Fruit fly (Drosophila melanogaster) whole organism, embryonic: ENCODE measurements around the gene MED15.

ENCODE experiments used
- Aef1 ChIP-seq: fragments of 200-800 bp; sonication (Bioruptor generic); IDR thresholded peaks from 3 replicates; pipeline ENCODE4 v1.3.6; 2022; ENCODE audit warnings: missing biosample characterization, missing genetic modification characterization
- Asciz ChIP-seq: fragments of 200-800 bp; sonication (Bioruptor generic); optimal IDR thresholded peaks from 2 replicates; lab custom pipeline; 2017; ENCODE audit warnings: missing biosample characterization, mild to moderate bottlenecking, missing genetic modification characterization, missing genetic modification reagents
- Atf-2 ChIP-seq: fragments of 200-800 bp; sonication (Bioruptor generic); optimal IDR thresholded peaks from 2 replicates; lab custom pipeline; 2016; ENCODE audit warnings: missing biosample characterization, missing genetic modification characterization
- BEAF-32 ChIP-seq: fragments of 200-800 bp; sonication (Bioruptor generic); optimal IDR thresholded peaks from 3 replicates; lab custom pipeline; 2017; ENCODE audit warnings: missing biosample characterization, missing genetic modification characterization, mild to moderate bottlenecking, moderate library complexity, missing genetic modification reagents
- BtbVII ChIP-seq: fragments of 200-800 bp; sonication (Bioruptor generic); optimal IDR thresholded peaks from 3 replicates; lab custom pipeline; 2017; ENCODE audit warnings: missing biosample characterization, mild to moderate bottlenecking, missing genetic modification characterization
- CG11398 ChIP-seq: fragments of 200-800 bp; sonication (Bioruptor generic); optimal IDR thresholded peaks from 2 replicates; lab custom pipeline; 2016; ENCODE audit warnings: missing biosample characterization, missing genetic modification characterization
- CG12155 ChIP-seq: fragments of 200-800 bp; sonication (Bioruptor generic); optimal IDR thresholded peaks from 3 replicates; lab custom pipeline; 2016; ENCODE audit warnings: missing biosample characterization, missing genetic modification characterization
- CG12769 ChIP-seq: fragments of 200-800 bp; sonication (Bioruptor generic); optimal IDR thresholded peaks from 2 replicates; lab custom pipeline; 2019; ENCODE audit warnings: missing biosample characterization, mild to moderate bottlenecking, missing genetic modification characterization, moderate library complexity
- CG15479 ChIP-seq: fragments of 200-800 bp; sonication (Bioruptor generic); optimal IDR thresholded peaks from 3 replicates; lab custom pipeline; 2019; ENCODE audit warnings: missing biosample characterization, mild to moderate bottlenecking, missing genetic modification characterization, moderate library complexity
- CG15696 ChIP-seq: fragments of 200-800 bp; sonication (Bioruptor generic); optimal IDR thresholded peaks from 2 replicates; lab custom pipeline; 2019; ENCODE audit warnings: missing biosample characterization, mild to moderate bottlenecking, missing genetic modification characterization, moderate library complexity
- CG1647 ChIP-seq: fragments of 200-800 bp; sonication (Bioruptor generic); optimal IDR thresholded peaks from 3 replicates; lab custom pipeline; 2016; ENCODE audit warnings: missing biosample characterization, missing genetic modification characterization
- CG17912 ChIP-seq: fragments of 200-800 bp; sonication (Bioruptor generic); optimal IDR thresholded peaks from 2 replicates; lab custom pipeline; 2018; ENCODE audit warnings: missing biosample characterization, mild to moderate bottlenecking, missing genetic modification characterization
- CG2202 ChIP-seq: fragments of 200-800 bp; sonication (Bioruptor generic); optimal IDR thresholded peaks from 2 replicates; lab custom pipeline; 2018; ENCODE audit warnings: missing biosample characterization, mild to moderate bottlenecking, missing genetic modification characterization
- CG2678 ChIP-seq: fragments of 200-800 bp; sonication (Bioruptor generic); optimal IDR thresholded peaks from 3 replicates; lab custom pipeline; 2019; ENCODE audit warnings: missing biosample characterization, mild to moderate bottlenecking, missing genetic modification characterization, moderate library complexity
- CG33213 ChIP-seq: fragments of 200-800 bp; sonication (Bioruptor generic); optimal IDR thresholded peaks from 3 replicates; lab custom pipeline; 2016; ENCODE audit warnings: missing biosample characterization, missing genetic modification characterization
- CG42726 ChIP-seq: fragments of 200-800 bp; sonication (Bioruptor generic); IDR thresholded peaks from 2 replicates; pipeline ENCODE4 v1.3.6; 2022; ENCODE audit warnings: missing biosample characterization, missing genetic modification characterization; ENCODE audit not compliant: partially characterized antibody
- CG43689 ChIP-seq: fragments of 200-800 bp; sonication (Bioruptor generic); IDR thresholded peaks from 2 replicates; pipeline ENCODE4 v1.3.6; 2022; ENCODE audit warnings: missing biosample characterization, missing genetic modification characterization
- CG5180 ChIP-seq: fragments of 200-800 bp; sonication (Bioruptor generic); optimal IDR thresholded peaks from 3 replicates; lab custom pipeline; 2017; ENCODE audit warnings: missing biosample characterization, missing genetic modification characterization, mild to moderate bottlenecking, moderate library complexity, missing genetic modification reagents
- CG6654 ChIP-seq: fragments of 200-800 bp; sonication (Bioruptor generic); optimal IDR thresholded peaks from 2 replicates; lab custom pipeline; 2017; ENCODE audit warnings: missing biosample characterization, mild to moderate bottlenecking, missing genetic modification characterization
- CG6683 ChIP-seq: fragments of 200-800 bp; sonication (Bioruptor generic); optimal IDR thresholded peaks from 2 replicates; lab custom pipeline; 2017; ENCODE audit warnings: missing biosample characterization, mild to moderate bottlenecking, missing genetic modification characterization, missing genetic modification reagents
- CG7745 ChIP-seq: fragments of 200-800 bp; sonication (Bioruptor generic); optimal IDR thresholded peaks from 2 replicates; lab custom pipeline; 2018; ENCODE audit warnings: missing biosample characterization, mild to moderate bottlenecking, missing genetic modification characterization, moderate library complexity
- CG7786 ChIP-seq: fragments of 200-800 bp; sonication (Bioruptor generic); optimal IDR thresholded peaks from 2 replicates; lab custom pipeline; 2016; ENCODE audit warnings: missing biosample characterization, missing genetic modification characterization
- CG9727 ChIP-seq: fragments of 200-800 bp; sonication (Bioruptor generic); optimal IDR thresholded peaks from 3 replicates; lab custom pipeline; 2017; ENCODE audit warnings: missing biosample characterization, mild to moderate bottlenecking, missing genetic modification characterization
- Doc2 ChIP-seq: fragments of 200-800 bp; sonication (Bioruptor generic); IDR thresholded peaks from 2 replicates; pipeline ENCODE4 v1.3.6; 2022; ENCODE audit warnings: missing biosample characterization, missing genetic modification characterization
- Drgx ChIP-seq: fragments of 200-800 bp; sonication (Bioruptor generic); IDR thresholded peaks from 2 replicates; pipeline ENCODE4 v1.3.6; 2022; ENCODE audit warnings: missing biosample characterization, missing genetic modification characterization
- Eip74EF ChIP-seq, 2 experiments: fragments of 200-800 bp in 1 of 2; fragments of >200 bp in 1 of 2; sonication (Bioruptor generic) in 1 of 2; optimal IDR thresholded peaks; 2 replicates each; lab custom pipeline; 2017 to 2019; ENCODE audit warnings: missing biosample characterization in 2 of 2, missing genetic modification characterization in 2 of 2, mild to moderate bottlenecking in 1 of 2, moderate library complexity in 1 of 2
- Gug ChIP-seq: fragments of 200-800 bp; sonication (Bioruptor generic); IDR thresholded peaks from 4 replicates; pipeline ENCODE4 v1.3.6; 2022; ENCODE audit warnings: missing biosample characterization, missing genetic modification characterization
- H2.0 ChIP-seq: fragments of 200-800 bp; sonication (Bioruptor generic); IDR thresholded peaks from 2 replicates; pipeline ENCODE4 v1.3.6; 2022; ENCODE audit warnings: missing biosample characterization, missing genetic modification characterization
- Mad ChIP-seq: fragments of 200-800 bp; sonication (Bioruptor generic); optimal IDR thresholded peaks from 2 replicates; lab custom pipeline; 2016; ENCODE audit warnings: missing biosample characterization, missing genetic modification characterization
- Nf-YB ChIP-seq: fragments of 200-800 bp; sonication (Bioruptor generic); optimal IDR thresholded peaks from 3 replicates; lab custom pipeline; 2019; ENCODE audit warnings: missing biosample characterization, mild to moderate bottlenecking, missing genetic modification characterization, moderate library complexity
- Opbp ChIP-seq: fragments of 200-800 bp; sonication (Bioruptor generic); IDR thresholded peaks from 3 replicates; pipeline ENCODE4 v1.3.6; 2022; ENCODE audit warnings: missing biosample characterization, missing genetic modification characterization; ENCODE audit not compliant: partially characterized antibody
- Rfx ChIP-seq: fragments of 200-800 bp; sonication (Bioruptor generic); IDR thresholded peaks from 2 replicates; pipeline ENCODE4 v1.3.6; 2022; ENCODE audit warnings: missing biosample characterization, missing genetic modification characterization
- Sox102F ChIP-seq: fragments of 200-800 bp; sonication (Bioruptor generic); optimal IDR thresholded peaks from 2 replicates; lab custom pipeline; 2018; ENCODE audit warnings: missing biosample characterization, mild to moderate bottlenecking, missing genetic modification characterization, moderate library complexity
- YL-1 ChIP-seq: fragments of 200-800 bp; sonication (Bioruptor generic); optimal IDR thresholded peaks from 3 replicates; lab custom pipeline; 2017; ENCODE audit warnings: missing biosample characterization, mild to moderate bottlenecking, missing genetic modification characterization
- ap ChIP-seq: fragments of 200-800 bp; sonication (Bioruptor generic); IDR thresholded peaks from 2 replicates; pipeline ENCODE4 v1.3.6; 2022; ENCODE audit warnings: missing biosample characterization, missing genetic modification characterization
- bowl ChIP-seq: fragments of 200-800 bp; sonication (Bioruptor generic); IDR thresholded peaks from 2 replicates; pipeline ENCODE4 v1.3.6; 2022; ENCODE audit warnings: missing biosample characterization, missing genetic modification characterization
- chm ChIP-seq: fragments of 200-800 bp; sonication (Bioruptor generic); IDR thresholded peaks from 2 replicates; pipeline ENCODE4 v1.3.6; 2022; ENCODE audit warnings: missing biosample characterization, missing genetic modification characterization
- dpn ChIP-seq, 2 experiments: fragments of 200-800 bp; sonication (Bioruptor generic); optimal IDR thresholded peaks; 3 replicates each; lab custom pipeline; 2016; ENCODE audit warnings: missing biosample characterization in 2 of 2, missing genetic modification characterization in 2 of 2
- ems ChIP-seq: fragments of 200-800 bp; sonication (Bioruptor generic); optimal IDR thresholded peaks from 3 replicates; lab custom pipeline; 2016; ENCODE audit warnings: missing biosample characterization, missing genetic modification characterization
- eve ChIP-seq, 2 experiments: fragments of >200 bp; optimal IDR thresholded peaks; 2 replicates each; lab custom pipeline; 2017; ENCODE audit warnings: missing biosample characterization in 2 of 2, missing genetic modification characterization in 2 of 2
- exex ChIP-seq: fragments of 200-800 bp; sonication (Bioruptor generic); optimal IDR thresholded peaks from 4 replicates; lab custom pipeline; 2018; ENCODE audit warnings: missing biosample characterization, mild to moderate bottlenecking, missing genetic modification characterization, moderate library complexity
- fd102C ChIP-seq: fragments of 200-800 bp; sonication (Bioruptor generic); optimal IDR thresholded peaks from 2 replicates; lab custom pipeline; 2018; ENCODE audit warnings: missing biosample characterization, mild to moderate bottlenecking, missing genetic modification characterization, moderate library complexity
- gce ChIP-seq: fragments of 200-800 bp; sonication (Bioruptor generic); IDR thresholded peaks from 3 replicates; pipeline ENCODE4 v1.3.6; 2022; ENCODE audit warnings: missing biosample characterization, missing genetic modification characterization
- luna ChIP-seq: fragments of 200-800 bp; sonication (Bioruptor generic); optimal IDR thresholded peaks from 2 replicates; lab custom pipeline; 2016; ENCODE audit warnings: missing biosample characterization, missing genetic modification characterization
- maf-S ChIP-seq: fragments of 200-800 bp; sonication (Bioruptor generic); optimal IDR thresholded peaks from 2 replicates; lab custom pipeline; 2016; ENCODE audit warnings: missing biosample characterization, missing genetic modification characterization
- seq ChIP-seq: fragments of 200-800 bp; sonication (Bioruptor generic); IDR thresholded peaks from 2 replicates; pipeline ENCODE4 v1.3.6; 2022; ENCODE audit warnings: missing biosample characterization, missing genetic modification characterization
- slbo ChIP-seq: fragments of 200-800 bp; sonication (Bioruptor generic); IDR thresholded peaks from 2 replicates; pipeline ENCODE4 v1.3.6; 2022; ENCODE audit warnings: missing biosample characterization, missing genetic modification characterization
- tin ChIP-seq: fragments of 200-800 bp; sonication (Bioruptor generic); optimal IDR thresholded peaks from 3 replicates; lab custom pipeline; 2016; ENCODE audit warnings: missing biosample characterization, missing genetic modification characterization
- tna ChIP-seq: fragments of 200-800 bp; sonication (Bioruptor generic); IDR thresholded peaks from 2 replicates; pipeline ENCODE4 v1.3.6; 2022; ENCODE audit warnings: missing biosample characterization, missing genetic modification characterization; ENCODE audit not compliant: partially characterized antibody
- usp ChIP-seq: fragments of >200 bp; optimal IDR thresholded peaks from 2 replicates; lab custom pipeline; 2017; ENCODE audit warnings: missing biosample characterization, missing genetic modification characterization

The MED15 gene

dm6 chr2L:485825-486240 lies 13.0 kb downstream of the MED15 start (continued):
- TF ChIP-seq CG6683 (GFP tag; lab: Kevin White, UChicago) (peak; percentile 87), Gug (GFP tag; lab: Robert Waterston, UW) (peak; percentile 23; the same call in 1 of the 4 replicates), CG33213 (GFP tag; lab: Kevin White, UChicago) (peak; percentile 96), H2.0 (GFP tag; lab: Robert Waterston, UW) (peak; percentile 49), CG17912 (GFP tag; lab: Kevin White, UChicago) (peak; percentile 98), maf-S (GFP tag; lab: Kevin White, UChicago) (peak; percentile 83), Opbp (no peak), exex (tag; lab: Kevin White, UChicago) (peak; percentile 78), CG5180 (GFP tag; lab: Kevin White, UChicago) (peak; percentile 88), CG12769 (tag; lab: Kevin White, UChicago) (peak; percentile 84), CG9727 (GFP tag; lab: Kevin White, UChicago) (peak; percentile 91), CG43689 (GFP tag; lab: Robert Waterston, UW) (peak; percentile 80), CG6654 (GFP tag; lab: Kevin White, UChicago) (peak; percentile 56), eve (GFP tag; optimal IDR thresholded peaks at IDR 0.05; lab: Kevin White, UChicago) (peak in 1 of 2 experiments; percentile 92), Asciz (GFP tag; lab: Kevin White, UChicago) (peak; percentile 96), luna (peak; percentile 42), CG42726 (GFP tag; lab: Robert Waterston, UW) (no peak), Eip74EF (GFP tag; optimal IDR thresholded peaks at IDR 0.05; lab: Kevin White, UChicago) (peak in 1 of 2 experiments; percentile 63), BEAF-32 (GFP tag; lab: Kevin White, UChicago) (no peak), CG1647 (peak; percentile 78), gce (GFP tag; lab: Robert Waterston, UW) (peak; percentile 95), CG7786 (GFP tag; lab: Kevin White, UChicago) (peak; percentile 79), fd102C (GFP tag; lab: Kevin White, UChicago) (peak; percentile 90), Mad (GFP tag; lab: Kevin White, UChicago) (peak; percentile 88), Doc2 (no peak), tin (peak; percentile 72), Atf-2 (peak; percentile 84), chm (GFP tag; lab: Robert Waterston, UW) (peak; percentile 94), Aef1 (GFP tag; lab: Robert Waterston, UW) (peak; percentile 60; the same call in 2 of the 3 replicates), tna (GFP tag; lab: Robert Waterston, UW) (no peak), Sox102F (GFP tag; lab: Kevin White, UChicago) (peak; percentile 81), YL-1 (GFP tag; lab: Kevin White, UChicago) (peak; percentile 93), ap (GFP tag; lab: Robert Waterston, UW) (peak; percentile 70), CG11398 (GFP tag; lab: Kevin White, UChicago) (peak; percentile 96), CG2678 (tag; lab: Kevin White, UChicago) (peak; percentile 86), Drgx (GFP tag; lab: Robert Waterston, UW) (peak; percentile 46), dpn (GFP tag; optimal IDR thresholded peaks at IDR 0.05; lab: Kevin White, UChicago) (peak; percentile 85), slbo (GFP tag; lab: Robert Waterston, UW) (peak; percentile 60), Nf-YB (GFP tag; lab: Kevin White, UChicago) (peak; percentile 76), usp (no peak), ems (GFP tag; lab: Kevin White, UChicago) (peak; percentile 86), seq (GFP tag; lab: Robert Waterston, UW) (peak; percentile 90), bowl (peak; percentile 72), Rfx (GFP tag; lab: Robert Waterston, UW) (peak; percentile 77), CG7745 (tag; lab: Kevin White, UChicago) (peak; percentile 81), CG15479 (GFP tag; lab: Kevin White, UChicago) (peak; percentile 61), CG12155 (GFP tag; lab: Kevin White, UChicago) (peak; percentile 62), BtbVII (GFP tag; lab: Kevin White, UChicago) (peak; percentile 91), CG15696 (tag; lab: Kevin White, UChicago) (peak; percentile 85), CG2202 (tag; lab: Kevin White, UChicago) (peak; percentile 94)
